Worm (Caenorhabditis elegans) whole organism, mixed stage, embryonic: ENCODE measurements around the gene swip-10.
A peak's percentile ranks its signal among the peaks of the same experiment; 100 is the strongest.

Source experiments
- M03D4.4 ChIP-seq: sonication (generic microtip); optimal IDR thresholded peaks from 2 replicates; lab custom pipeline; 2017; ENCODE audit warnings: mild to moderate bottlenecking, missing genetic modification characterization, missing compliant biosample characterization
- blmp-1 ChIP-seq: fragments of 150-350 bp; optimal IDR thresholded peaks from 2 replicates; lab custom pipeline; 2014; ENCODE audit warnings: missing biosample characterization, missing genetic modification characterization
- ceh-39 ChIP-seq: fragments of 150-350 bp; optimal IDR thresholded peaks from 2 replicates; lab custom pipeline; 2014; ENCODE audit warnings: missing biosample characterization, missing genetic modification characterization
- ceh-43 ChIP-seq: fragments of 200-800 bp; sonication (Bioruptor generic); optimal IDR thresholded peaks from 2 replicates; lab custom pipeline; 2018; ENCODE audit warnings: mild to moderate bottlenecking, missing genetic modification characterization, moderate library complexity, missing compliant biosample characterization
- ceh-83 ChIP-seq: fragments of 200-800 bp; sonication (Bioruptor generic); optimal IDR thresholded peaks from 2 replicates; lab custom pipeline; 2018; ENCODE audit warnings: mild to moderate bottlenecking, missing genetic modification characterization, missing compliant biosample characterization
- ces-1 ChIP-seq: fragments of 150-350 bp; optimal IDR thresholded peaks from 2 replicates; lab custom pipeline; 2014; ENCODE audit warnings: missing biosample characterization, missing genetic modification reagents, missing genetic modification characterization
- cnd-1 ChIP-seq: fragments of 200-800 bp; sonication (Bioruptor generic); optimal IDR thresholded peaks from 2 replicates; lab custom pipeline; 2018; ENCODE audit warnings: mild to moderate bottlenecking, missing genetic modification characterization, missing compliant biosample characterization
- drap-1 ChIP-seq: fragments of 200-800 bp; sonication (Bioruptor generic); optimal IDR thresholded peaks from 3 replicates; lab custom pipeline; 2018; ENCODE audit warnings: mild to moderate bottlenecking, missing genetic modification characterization, missing compliant biosample characterization
- elt-1 ChIP-seq: sonication (generic microtip); optimal IDR thresholded peaks from 2 replicates; lab custom pipeline; 2017; ENCODE audit warnings: missing genetic modification characterization, mild to moderate bottlenecking, missing compliant biosample characterization, antibody characterized with exemption, moderate library complexity, borderline replicate concordance; ENCODE audit not compliant: insufficient read depth
- elt-3 ChIP-seq: fragments of 150-350 bp; optimal IDR thresholded peaks from 2 replicates; lab custom pipeline; 2014; ENCODE audit warnings: missing biosample characterization, missing genetic modification characterization
- flh-1 ChIP-seq: fragments of 200-800 bp; sonication (Bioruptor generic); optimal IDR thresholded peaks from 2 replicates; lab custom pipeline; 2018; ENCODE audit warnings: mild to moderate bottlenecking, missing genetic modification characterization, moderate library complexity, missing compliant biosample characterization
- ham-2 ChIP-seq: fragments of 200-800 bp; sonication (Bioruptor generic); optimal IDR thresholded peaks from 2 replicates; lab custom pipeline; 2018; ENCODE audit warnings: mild to moderate bottlenecking, missing genetic modification characterization, missing compliant biosample characterization
- hlh-1 ChIP-seq: fragments of 150-350 bp; optimal IDR thresholded peaks from 2 replicates; lab custom pipeline; 2014; ENCODE audit warnings: missing biosample characterization, missing genetic modification reagents, missing genetic modification characterization
- lin-13 ChIP-seq: fragments of 150-350 bp; optimal IDR thresholded peaks from 2 replicates; lab custom pipeline; 2014; ENCODE audit warnings: missing biosample characterization, missing genetic modification characterization
- lin-32 ChIP-seq: fragments of 200-800 bp; sonication (Bioruptor generic); optimal IDR thresholded peaks from 2 replicates; lab custom pipeline; 2018; ENCODE audit warnings: mild to moderate bottlenecking, missing genetic modification characterization, missing compliant biosample characterization
- lsy-2 ChIP-seq: fragments of 150-350 bp; optimal IDR thresholded peaks from 2 replicates; lab custom pipeline; 2014; ENCODE audit warnings: missing biosample characterization, missing genetic modification characterization
- mab-5 ChIP-seq: fragments of 150-350 bp; optimal IDR thresholded peaks from 2 replicates; lab custom pipeline; 2014; ENCODE audit warnings: missing biosample characterization, missing genetic modification characterization
- mep-1 ChIP-seq: fragments of 150-350 bp; optimal IDR thresholded peaks from 2 replicates; lab custom pipeline; 2017; ENCODE audit warnings: missing biosample characterization, missing genetic modification reagents, missing genetic modification characterization, inconsistent platforms
- mls-2 ChIP-seq: sonication (generic microtip); optimal IDR thresholded peaks from 2 replicates; lab custom pipeline; 2016; ENCODE audit warnings: mild to moderate bottlenecking, missing genetic modification characterization, moderate library complexity, missing compliant biosample characterization
- nhr-12 ChIP-seq: fragments of 150-350 bp; optimal IDR thresholded peaks from 2 replicates; lab custom pipeline; 2014; ENCODE audit warnings: missing biosample characterization, missing genetic modification characterization
- nhr-2 ChIP-seq: fragments of 150-350 bp; optimal IDR thresholded peaks from 2 replicates; lab custom pipeline; 2014; ENCODE audit warnings: missing biosample characterization, missing genetic modification characterization
- nhr-237 ChIP-seq: fragments of 150-350 bp; optimal IDR thresholded peaks from 2 replicates; lab custom pipeline; 2014; ENCODE audit warnings: missing biosample characterization, missing genetic modification characterization
- nhr-76 ChIP-seq: sonication (generic microtip); optimal IDR thresholded peaks from 2 replicates; lab custom pipeline; 2017; ENCODE audit warnings: missing biosample characterization, missing genetic modification characterization
- pha-4 ChIP-seq: fragments of 150-350 bp; optimal IDR thresholded peaks from 2 replicates; lab custom pipeline; 2018; ENCODE audit warnings: missing biosample characterization, missing genetic modification reagents, missing genetic modification characterization
- sem-2 ChIP-seq: fragments of 200-800 bp; sonication (Bioruptor generic); optimal IDR thresholded peaks from 2 replicates; lab custom pipeline; 2018; ENCODE audit warnings: mild to moderate bottlenecking, missing genetic modification characterization, missing compliant biosample characterization
- snpc-4 ChIP-seq: fragments of 150-350 bp; optimal IDR thresholded peaks from 2 replicates; lab custom pipeline; 2014; ENCODE audit warnings: missing biosample characterization, missing genetic modification characterization
- sptf-1 ChIP-seq: sonication (generic microtip); optimal IDR thresholded peaks from 2 replicates; lab custom pipeline; 2017; ENCODE audit warnings: mild to moderate bottlenecking, missing genetic modification characterization, moderate library complexity, missing compliant biosample characterization
- tbx-8 ChIP-seq: fragments of 200-800 bp; sonication (Bioruptor generic); optimal IDR thresholded peaks from 2 replicates; lab custom pipeline; 2018; ENCODE audit warnings: mild to moderate bottlenecking, missing genetic modification characterization, moderate library complexity, missing compliant biosample characterization
- unc-120 ChIP-seq: sonication (generic microtip); optimal IDR thresholded peaks from 2 replicates; lab custom pipeline; 2017; ENCODE audit warnings: missing genetic modification characterization, missing compliant biosample characterization; ENCODE audit not compliant: poor library complexity, severe bottlenecking
- unc-39 ChIP-seq: fragments of 150-350 bp; optimal IDR thresholded peaks from 2 replicates; lab custom pipeline; 2014; ENCODE audit warnings: missing biosample characterization, missing genetic modification characterization
- unc-62 ChIP-seq: fragments of 150-350 bp; optimal IDR thresholded peaks from 2 replicates; lab custom pipeline; 2014; ENCODE audit warnings: missing biosample characterization, missing genetic modification reagents, missing genetic modification characterization
- zip-8 ChIP-seq: fragments of 150-350 bp; optimal IDR thresholded peaks from 2 replicates; lab custom pipeline; 2014; ENCODE audit warnings: missing biosample characterization, missing genetic modification characterization
- ztf-11 ChIP-seq: fragments of 150-350 bp; optimal IDR thresholded peaks from 2 replicates; lab custom pipeline; 2014; ENCODE audit warnings: missing biosample characterization, missing genetic modification characterization

Gene swip-10

DNA sequence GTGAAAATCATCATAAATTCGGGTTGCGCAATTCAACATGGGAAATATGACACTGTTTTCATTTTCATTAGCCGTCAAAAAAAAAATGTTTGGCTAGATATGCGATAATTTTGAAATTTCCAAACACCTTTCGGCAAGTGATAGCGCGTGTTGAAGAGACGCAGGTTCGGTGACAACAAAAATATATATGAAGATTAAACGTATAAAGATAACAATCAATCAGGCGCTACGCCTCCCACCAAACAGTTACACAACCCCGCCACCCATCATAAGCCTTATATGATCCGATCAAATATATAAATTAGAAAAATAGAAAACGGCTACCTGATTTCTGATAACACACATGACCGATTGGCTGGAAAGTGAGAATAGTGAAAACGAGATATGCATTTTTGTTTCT lies 34.0 kb upstream of the swip-10 start:
- peak; percentile 85 for TF ChIP-seq elt-1 (tag; lab: Kevin White, UChicago)
- no peak for TF ChIP-seq nhr-237 (tag; lab: Kevin White, UChicago)
- peak; percentile 47 for TF ChIP-seq ham-2

DNA sequence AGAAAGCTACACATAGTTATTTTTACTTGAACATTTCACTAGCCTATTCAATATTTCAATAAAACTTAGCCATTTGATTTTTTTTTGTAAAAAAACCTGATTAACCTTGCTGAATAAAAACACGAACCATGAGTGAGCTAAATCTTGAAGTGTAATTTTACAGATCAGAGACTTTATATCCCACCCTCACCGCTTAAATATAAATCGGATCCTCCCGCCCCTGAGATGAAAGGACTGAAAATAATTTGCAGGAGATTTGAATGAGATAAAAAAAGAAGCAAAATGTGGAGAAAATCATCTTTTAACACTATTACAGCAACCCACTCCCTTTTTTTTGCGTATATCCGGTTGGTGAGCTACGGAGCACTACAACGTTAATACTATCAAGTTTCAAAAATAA lies 31.9 kb upstream of the swip-10 start, which contains the start of gene npax-2:
Gene npax-2 (minus strand): TSS at position 101 of the 400 bp plus-strand sequence.
- TF ChIP-seq sem-2 (GFP tag; lab: Kevin White, UChicago) = no peak
- TF ChIP-seq M03D4.4 = no peak
- no peak for TF ChIP-seq hlh-1
- TF ChIP-seq nhr-237 (tag; lab: Kevin White, UChicago) = no peak
- TF ChIP-seq zip-8 (tag; lab: Kevin White, UChicago) = no peak
- TF ChIP-seq elt-3 (tag; lab: Kevin White, UChicago) = no peak
- TF ChIP-seq, all 35 proteins: peak for 0

DNA sequence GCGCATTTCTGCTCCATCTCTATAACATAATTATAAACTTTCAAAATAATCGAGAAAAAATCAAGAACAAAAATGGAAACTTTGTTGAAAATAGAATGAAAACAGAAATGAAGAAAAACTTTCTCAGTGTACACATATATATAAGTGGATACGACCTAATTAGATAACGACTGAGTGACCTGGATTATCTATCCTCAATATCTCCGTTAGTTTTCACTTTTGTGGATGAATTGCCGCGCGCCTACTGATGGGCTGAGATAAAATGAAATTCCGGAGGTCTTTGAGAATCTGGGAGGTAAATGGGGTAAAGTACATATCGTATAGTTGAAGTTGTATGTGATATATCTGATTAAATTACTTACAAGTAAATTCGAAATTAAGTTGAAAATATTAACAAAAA lies 27.6 kb upstream of the swip-10 start, which contains the start of gene dpy-3:
Gene dpy-3 (minus strand): TSS at position 19 of the 400 bp plus-strand sequence.
- TF ChIP-seq mab-5 (tag; lab: Kevin White, UChicago) (no peak), unc-39 (tag; lab: Kevin White, UChicago) (no peak), ham-2 (peak; percentile 35), M03D4.4 (no peak), elt-1 (tag; lab: Kevin White, UChicago) (peak; percentile 95), lsy-2 (tag; lab: Kevin White, UChicago) (no peak), sptf-1 (tag; lab: Kevin White, UChicago) (no peak), unc-62 (GFP tag; lab: Kevin White, UChicago) (no peak), mep-1 (no peak), cnd-1 (no peak), snpc-4 (no peak), lin-32 (no peak), ceh-43 (GFP tag; lab: Kevin White, UChicago) (no peak), ztf-11 (no peak), blmp-1 (tag; lab: Kevin White, UChicago) (peak; percentile 87), elt-3 (tag; lab: Kevin White, UChicago) (peak; percentile 48), lin-13 (tag; lab: Kevin White, UChicago) (no peak), mls-2 (tag; lab: Kevin White, UChicago) (no peak), unc-120 (tag; lab: Kevin White, UChicago) (no peak), ceh-83 (no peak), nhr-76 (tag; lab: Kevin White, UChicago) (no peak), nhr-12 (tag; lab: Kevin White, UChicago) (no peak), pha-4 (no peak), tbx-8 (no peak)

DNA sequence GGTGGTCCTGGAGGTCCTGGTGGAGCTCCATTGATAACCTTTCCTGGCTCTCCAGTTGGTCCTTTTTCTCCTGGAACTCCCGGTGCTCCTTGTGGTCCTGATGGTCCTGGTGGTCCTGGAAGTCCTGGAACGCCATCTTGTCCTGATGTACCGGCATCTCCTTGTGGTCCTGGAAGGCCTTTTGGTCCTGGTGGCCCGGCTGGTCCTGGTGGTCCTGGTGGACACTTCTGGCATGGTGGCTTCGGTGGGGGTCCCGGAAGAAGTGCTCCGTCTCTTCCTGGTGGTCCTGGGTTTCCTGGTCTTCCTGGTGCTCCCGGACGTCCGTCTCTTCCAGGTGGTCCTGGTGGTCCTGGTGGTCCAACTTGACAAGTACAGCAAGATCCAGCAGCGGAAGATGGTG lies 26.8 kb upstream of the swip-10 start:
- TF ChIP-seq pha-4 = no peak
- TF ChIP-seq sem-2 (GFP tag; lab: Kevin White, UChicago) = no peak
- TF ChIP-seq nhr-76 (tag; lab: Kevin White, UChicago) = no peak
- TF ChIP-seq unc-120 (tag; lab: Kevin White, UChicago) = no peak
- TF ChIP-seq ces-1 (GFP tag; lab: Kevin White, UChicago) = no peak
- no peak for TF ChIP-seq lin-32
- no peak for TF ChIP-seq cnd-1
- TF ChIP-seq hlh-1 = no peak
- TF ChIP-seq ham-2 = no peak
- TF ChIP-seq flh-1 (GFP tag; lab: Kevin White, UChicago) = no peak
- TF ChIP-seq nhr-2 (tag; lab: Kevin White, UChicago) = no peak
- no peak for TF ChIP-seq snpc-4
- TF ChIP-seq M03D4.4 = no peak
- TF ChIP-seq ceh-43 (GFP tag; lab: Kevin White, UChicago) = no peak

- TF ChIP-seq sem-2 (GFP tag; lab: Kevin White, UChicago) (no peak), elt-3 (tag; lab: Kevin White, UChicago) (no peak), hlh-1 (no peak), snpc-4 (no peak), zip-8 (tag; lab: Kevin White, UChicago) (no peak), ceh-39 (no peak), mab-5 (tag; lab: Kevin White, UChicago) (no peak), sptf-1 (tag; lab: Kevin White, UChicago) (no peak), nhr-12 (tag; lab: Kevin White, UChicago) (no peak), ceh-43 (GFP tag; lab: Kevin White, UChicago) (no peak), mls-2 (tag; lab: Kevin White, UChicago) (no peak), drap-1 (GFP tag; lab: Kevin White, UChicago) (no peak), nhr-76 (tag; lab: Kevin White, UChicago) (no peak), M03D4.4 (no peak), lsy-2 (tag; lab: Kevin White, UChicago) (no peak), tbx-8 (no peak), cnd-1 (no peak)
- TF ChIP-seq, all 35 proteins: peak for 0
Measured at ce11 chrX:2144236-2144635, 26.2 kb upstream of the swip-10 start.
